Fruit fly (Drosophila melanogaster): ENCODE data around the gene CG14683.

dm6 chr3R:10669950-10670349, 26.5 kb upstream of the CG14683 start:
- TF ChIP-seq CG8301 (tag; optimal IDR thresholded peaks at IDR 0.05) (no peak), Ets98B (GFP tag; IDR thresholded peaks at IDR 0.05) (no peak)
